Fruit fly (Drosophila melanogaster): ENCODE measurements around the gene CecA2.

Gene CecA2

DNA sequence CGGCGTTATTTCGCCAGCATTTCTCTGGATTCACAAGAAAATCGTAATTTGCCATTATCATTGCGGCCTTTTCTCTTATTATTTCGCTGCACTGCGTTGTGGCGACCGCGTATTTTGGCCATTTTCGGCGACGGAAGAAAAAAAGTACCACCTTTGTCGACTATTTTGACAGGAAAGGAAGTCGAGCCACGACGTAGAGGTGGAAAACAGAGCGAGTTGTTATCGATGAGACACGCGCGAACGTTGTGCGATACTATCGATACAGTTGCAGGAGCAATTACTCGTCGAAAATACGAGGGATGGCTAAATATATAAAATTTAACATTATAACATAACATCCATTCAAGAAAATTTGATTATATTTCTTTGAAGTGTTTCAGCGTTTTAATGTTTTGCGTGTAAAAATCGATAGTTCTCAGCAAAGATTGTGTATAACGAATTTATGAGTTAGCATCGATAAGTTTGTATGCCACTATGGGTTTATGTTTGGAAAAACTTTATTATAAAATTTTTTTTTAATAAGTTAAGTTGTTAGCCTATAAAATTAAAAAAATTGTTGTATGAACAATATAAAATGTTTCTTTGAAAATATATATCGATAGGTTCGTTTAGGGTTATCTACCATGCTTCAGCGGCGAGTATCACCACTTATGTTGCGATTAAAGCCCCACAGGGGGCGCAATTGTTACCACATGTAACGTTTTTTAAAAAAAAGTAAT, 3.0 kb upstream of the CecA2 start, which contains the start of gene RpS7 (continued):
- TF ChIP-seq D19A (tag; optimal IDR thresholded peaks at IDR 0.05) (peak; percentile 31), CG3281 (GFP tag; optimal IDR thresholded peaks at IDR 0.05) (peak; percentile 83), jing (GFP tag; optimal IDR thresholded peaks at IDR 0.05) (no peak), emc (GFP tag; optimal IDR thresholded peaks at IDR 0.05) (peak; percentile 18), CG17186 (GFP tag; optimal IDR thresholded peaks at IDR 0.05) (peak; percentile 67), CG1792 (GFP tag; optimal IDR thresholded peaks at IDR 0.05) (peak; percentile 9), CG6765 (GFP tag; optimal IDR thresholded peaks at IDR 0.05) (peak; percentile 93), Bgb (GFP tag; IDR thresholded peaks at IDR 0.05; ENCODE audit: partially characterized antibody) (peak; percentile 96), nerfin-1 (tag; optimal IDR thresholded peaks at IDR 0.05) (peak; percentile 65), CG30403 (GFP tag; optimal IDR thresholded peaks at IDR 0.05) (peak; percentile 61), zen (tag; optimal IDR thresholded peaks at IDR 0.05) (no peak), CG4360 (GFP tag; IDR thresholded peaks at IDR 0.05) (peak; percentile 43; the same call in 1 of the 2 replicates), CG4730 (GFP tag; IDR thresholded peaks at IDR 0.05) (peak; percentile 51; the same call in 1 of the 2 replicates), Xbp1 (GFP tag; optimal IDR thresholded peaks at IDR 0.05) (peak; percentile 37), CG11456 (GFP tag; IDR thresholded peaks at IDR 0.05) (peak; percentile 91), ATbp (GFP tag; optimal IDR thresholded peaks at IDR 0.05) (peak; percentile 67), Abd-B (GFP tag; optimal IDR thresholded peaks at IDR 0.05) (no peak), knrl (GFP tag; IDR thresholded peaks at IDR 0.05; ENCODE audit: partially characterized antibody) (peak; percentile 99), Hsf (GFP tag; optimal IDR thresholded peaks at IDR 0.05) (peak; percentile 60), gcm (GFP tag; optimal IDR thresholded peaks at IDR 0.05) (peak; percentile 74), CG18599 (GFP tag; optimal IDR thresholded peaks at IDR 0.05) (peak; percentile 49), Lim3 (GFP tag; IDR thresholded peaks at IDR 0.05) (no peak), insv (GFP tag; optimal IDR thresholded peaks at IDR 0.05) (peak in 1 of 2 experiments; percentile 50), CG9215 (GFP tag; IDR thresholded peaks at IDR 0.05) (no peak), CG12659 (GFP tag; optimal IDR thresholded peaks at IDR 0.05) (peak; percentile 70), Fer3 (tag; optimal IDR thresholded peaks at IDR 0.05) (peak; percentile 72), CG12071 (GFP tag; optimal IDR thresholded peaks at IDR 0.05) (peak; percentile 85), CG32767 (GFP tag; IDR thresholded peaks at IDR 0.05) (0 out of 2 replicates have a peak, but pooled peaks have one; percentile 43), Dll (GFP tag; IDR thresholded peaks at IDR 0.05; ENCODE audit: partially characterized antibody) (peak; percentile 99), Gug (GFP tag; IDR thresholded peaks at IDR 0.05) (peak; percentile 72; the same call in 3 of the 4 replicates), Oli (tag; optimal IDR thresholded peaks at IDR 0.05) (peak; percentile 46), CG13424 (tag; optimal IDR thresholded peaks at IDR 0.05) (peak; percentile 20), Jarid2 (GFP tag; optimal IDR thresholded peaks at IDR 0.05) (peak; percentile 44), crol (GFP tag; IDR thresholded peaks at IDR 0.05) (0 out of 2 replicates have a peak, but pooled peaks have one; percentile 24), prd (optimal IDR thresholded peaks at IDR 0.05) (no peak), prd (GFP tag; IDR thresholded peaks at IDR 0.05) (peak; percentile 44; the same call in 1 of the 3 replicates), pho (GFP tag; optimal IDR thresholded peaks at IDR 0.05) (peak; percentile 56), dmrt99B (tag; optimal IDR thresholded peaks at IDR 0.05) (peak; percentile 74), psq (GFP tag; optimal IDR thresholded peaks at IDR 0.05) (no peak), grn (GFP tag; optimal IDR thresholded peaks at IDR 0.05) (peak; percentile 5), CG1647 (GFP tag; optimal IDR thresholded peaks at IDR 0.05) (peak; percentile 30), CG7556 (GFP tag; optimal IDR thresholded peaks at IDR 0.05) (peak; percentile 66), ems (GFP tag; optimal IDR thresholded peaks at IDR 0.05) (no peak), klu (GFP tag; IDR thresholded peaks at IDR 0.05) (no peak), sens (GFP tag) (peak; percentile 92), Fer2 (tag; optimal IDR thresholded peaks at IDR 0.05) (peak; percentile 27), Side (GFP tag; optimal IDR thresholded peaks at IDR 0.05) (peak; percentile 51), CG13287 (GFP tag; IDR thresholded peaks at IDR 0.05; ENCODE audit: partially characterized antibody) (peak; percentile 97), CG8924 (tag; optimal IDR thresholded peaks at IDR 0.05) (peak; percentile 62)

All from whole organism, embryonic.